Worm (Caenorhabditis elegans) whole organism, L4 larva: ENCODE measurements around the gene C28D4.5.

ENCODE experiments used
- F10B5.3 ChIP-seq: sonication (generic microtip); optimal IDR thresholded peaks from 2 replicates; lab custom pipeline; 2016; ENCODE audit warnings: mild to moderate bottlenecking, missing genetic modification characterization, missing compliant biosample characterization
- F44E2.7 ChIP-seq: fragments of 200-800 bp; sonication (Bioruptor generic); IDR thresholded peaks from 2 replicates; pipeline ENCODE4 v2.1.2; 2022; ENCODE audit warnings: missing genetic modification characterization, missing compliant biosample characterization
- F49E8.2 ChIP-seq: sonication (generic microtip); optimal IDR thresholded peaks from 2 replicates; lab custom pipeline; 2016; ENCODE audit warnings: missing compliant biosample characterization, mild to moderate bottlenecking, missing genetic modification characterization, borderline replicate concordance
- T20F7.1 ChIP-seq: fragments of 200-800 bp; sonication (Bioruptor generic); optimal IDR thresholded peaks from 2 replicates; lab custom pipeline; 2018; ENCODE audit warnings: mild to moderate bottlenecking, missing genetic modification characterization, missing compliant biosample characterization
- Y105C5A.15 ChIP-seq: fragments of 200-800 bp; sonication (Bioruptor generic); IDR thresholded peaks from 2 replicates; pipeline ENCODE4 v1.3.6; 2022; ENCODE audit warnings: missing genetic modification characterization, missing compliant biosample characterization
- Y48G9A.11 ChIP-seq: fragments of 200-800 bp; sonication (Bioruptor generic); IDR thresholded peaks from 2 replicates; pipeline ENCODE4 v1.3.6; 2022; ENCODE audit warnings: missing genetic modification reagents, missing genetic modification characterization, missing compliant biosample characterization
- ZK337.2 ChIP-seq: fragments of 200-800 bp; sonication (Bioruptor generic); IDR thresholded peaks from 2 replicates; pipeline ENCODE4 v1.3.6; 2022; ENCODE audit warnings: missing genetic modification reagents, missing genetic modification characterization, missing compliant biosample characterization
- aha-1 ChIP-seq: fragments of 150-350 bp; peaks from one replicate; lab custom pipeline; 2014; ENCODE audit warnings: missing biosample characterization, missing genetic modification characterization
- aly-2 ChIP-seq: sonication (generic microtip); optimal IDR thresholded peaks from 2 replicates; lab custom pipeline; 2018; ENCODE audit warnings: missing biosample characterization, missing genetic modification characterization
- ceh-20 ChIP-seq: fragments of 200-800 bp; sonication (Bioruptor generic); IDR thresholded peaks from 2 replicates; pipeline ENCODE4 v1.3.6; 2022; ENCODE audit warnings: missing genetic modification reagents, missing genetic modification characterization, missing compliant biosample characterization
- ceh-28 ChIP-seq: fragments of 150-350 bp; optimal IDR thresholded peaks from 2 replicates; lab custom pipeline; 2014; ENCODE audit warnings: missing biosample characterization, missing genetic modification reagents, missing genetic modification characterization
- ceh-44 ChIP-seq: fragments of 200-800 bp; sonication (Bioruptor generic); IDR thresholded peaks from 2 replicates; pipeline ENCODE4 v1.3.6; 2022; ENCODE audit warnings: missing genetic modification reagents, missing genetic modification characterization, missing compliant biosample characterization
- ceh-62 ChIP-seq: sonication (generic microtip); optimal IDR thresholded peaks from 2 replicates; lab custom pipeline; 2017; ENCODE audit warnings: missing biosample characterization, missing genetic modification characterization
- dpl-1 ChIP-seq: fragments of 150-350 bp; optimal IDR thresholded peaks from 2 replicates; lab custom pipeline; 2014; ENCODE audit warnings: missing biosample characterization, missing genetic modification reagents, missing genetic modification characterization
- dve-1 ChIP-seq: sonication (generic microtip); optimal IDR thresholded peaks from 2 replicates; lab custom pipeline; 2017; ENCODE audit warnings: antibody characterized with exemption, mild to moderate bottlenecking, missing genetic modification characterization, missing compliant biosample characterization; ENCODE audit not compliant: insufficient read depth
- egl-27 ChIP-seq: sonication (generic microtip); optimal IDR thresholded peaks from 3 replicates; lab custom pipeline; 2017; ENCODE audit warnings: missing biosample characterization, missing genetic modification reagents, missing genetic modification characterization
- hlh-30 ChIP-seq: sonication (generic microtip); optimal IDR thresholded peaks from 2 replicates; lab custom pipeline; 2017; ENCODE audit warnings: antibody characterized with exemption, mild to moderate bottlenecking, missing genetic modification characterization, missing compliant biosample characterization; ENCODE audit not compliant: insufficient read depth
- hmg-1.1 ChIP-seq: fragments of 200-800 bp; sonication (Bioruptor generic); IDR thresholded peaks from 2 replicates; pipeline ENCODE4 v1.3.6; 2022; ENCODE audit warnings: missing genetic modification reagents, missing genetic modification characterization, missing compliant biosample characterization
- lim-7 ChIP-seq: fragments of 200-800 bp; sonication (Bioruptor generic); IDR thresholded peaks from 2 replicates; pipeline ENCODE4 v1.3.6; 2022; ENCODE audit warnings: missing genetic modification characterization, missing compliant biosample characterization
- lin-1 ChIP-seq: fragments of 200-800 bp; sonication (Bioruptor generic); IDR thresholded peaks from 2 replicates; pipeline ENCODE4 v1.3.6; 2022; ENCODE audit warnings: missing genetic modification reagents, missing genetic modification characterization, missing compliant biosample characterization
- lin-29 ChIP-seq: fragments of 200-800 bp; sonication (Bioruptor generic); IDR thresholded peaks from 2 replicates; pipeline ENCODE4 v1.3.6; 2022; ENCODE audit warnings: missing genetic modification reagents, missing genetic modification characterization, missing compliant biosample characterization
- lin-38 ChIP-seq: fragments of 200-800 bp; sonication (Bioruptor generic); IDR thresholded peaks from 2 replicates; pipeline ENCODE4 v1.3.6; 2022; ENCODE audit warnings: missing genetic modification reagents, missing genetic modification characterization, missing compliant biosample characterization
- lin-39 ChIP-seq: fragments of 150-350 bp; optimal IDR thresholded peaks from 2 replicates; lab custom pipeline; 2014; ENCODE audit warnings: missing biosample characterization, missing genetic modification reagents, missing genetic modification characterization
- madf-5 ChIP-seq, 2 experiments: fragments of 200-800 bp; sonication (Bioruptor generic); IDR thresholded peaks; 2 replicates each; pipeline ENCODE4 v1.3.6; 2022; ENCODE audit warnings: missing compliant biosample characterization in 2 of 2, missing genetic modification characterization in 2 of 2
- nhr-11 ChIP-seq: fragments of 150-350 bp; optimal IDR thresholded peaks from 2 replicates; lab custom pipeline; 2014; ENCODE audit warnings: missing biosample characterization, missing genetic modification characterization
- nhr-28 ChIP-seq: fragments of 150-350 bp; optimal IDR thresholded peaks from 2 replicates; lab custom pipeline; 2014; ENCODE audit warnings: missing biosample characterization, missing genetic modification characterization
- nhr-41 ChIP-seq: fragments of 200-800 bp; sonication (Bioruptor generic); IDR thresholded peaks from 2 replicates; pipeline ENCODE4 v1.3.6; 2022; ENCODE audit warnings: missing genetic modification reagents, missing genetic modification characterization, missing compliant biosample characterization
- nhr-76 ChIP-seq: fragments of 150-350 bp; optimal IDR thresholded peaks from 2 replicates; lab custom pipeline; 2014; ENCODE audit warnings: missing biosample characterization, missing genetic modification characterization
- pha-4 ChIP-seq, 2 experiments: fragments of 150-350 bp in 1 of 2; fragments of 200-800 bp in 1 of 2; sonication (Bioruptor generic) in 1 of 2; IDR thresholded peaks in 1 of 2; optimal IDR thresholded peaks in 1 of 2; 2 replicates each; pipeline versions ENCODE4 v1.3.6 to Lab custom; 2014 to 2022; ENCODE audit warnings: missing genetic modification characterization in 2 of 2, missing genetic modification reagents in 2 of 2, missing biosample characterization in 1 of 2, missing compliant biosample characterization in 1 of 2
- php-3 ChIP-seq: fragments of 200-800 bp; sonication (Bioruptor generic); IDR thresholded peaks from 2 replicates; pipeline ENCODE4 v1.3.6; 2022; ENCODE audit warnings: missing genetic modification reagents, missing genetic modification characterization, missing compliant biosample characterization
- skn-1 ChIP-seq: fragments of 150-350 bp; optimal IDR thresholded peaks from 2 replicates; lab custom pipeline; 2014; ENCODE audit warnings: missing biosample characterization, missing genetic modification characterization
- snpc-4 ChIP-seq: fragments of 150-350 bp; optimal IDR thresholded peaks from 2 replicates; lab custom pipeline; 2014; ENCODE audit warnings: missing biosample characterization, missing genetic modification characterization
- spr-1 ChIP-seq: sonication (generic microtip); optimal IDR thresholded peaks from 2 replicates; lab custom pipeline; 2016; ENCODE audit warnings: mild to moderate bottlenecking, missing genetic modification characterization, missing compliant biosample characterization
- unc-39 ChIP-seq: sonication (generic microtip); optimal IDR thresholded peaks from 2 replicates; lab custom pipeline; 2017; ENCODE audit warnings: missing biosample characterization, missing genetic modification characterization
- unc-62 ChIP-seq, 3 experiments: fragments of 150-350 bp in 1 of 3; sonication (generic microtip); optimal IDR thresholded peaks in 2 of 3; peaks in 1 of 3; 1 replicate in 1 of 3; 2 replicates in 2 of 3; lab custom pipeline; 2014 to 2017; ENCODE audit warnings: missing biosample characterization in 3 of 3, missing genetic modification characterization in 3 of 3, missing genetic modification reagents in 3 of 3, missing genotype in 1 of 3
- zfp-2 ChIP-seq: sonication (generic microtip); optimal IDR thresholded peaks from 2 replicates; lab custom pipeline; 2016; ENCODE audit warnings: mild to moderate bottlenecking, missing genetic modification characterization, missing compliant biosample characterization
- zip-11 ChIP-seq: fragments of 200-800 bp; sonication (Bioruptor generic); IDR thresholded peaks from 2 replicates; pipeline ENCODE4 v1.3.6; 2022; ENCODE audit warnings: missing genetic modification characterization, missing compliant biosample characterization
- ztf-7 ChIP-seq: fragments of 150-350 bp; optimal IDR thresholded peaks from 2 replicates; lab custom pipeline; 2014; ENCODE audit warnings: missing biosample characterization, missing genetic modification characterization

C28D4.5 gene

ce11 chrIV:9733904-9734303, 12.8 kb downstream of the C28D4.5 start:
- peak; percentile 59 for TF ChIP-seq lin-38 (GFP tag; lab: Robert Waterston, UW)
- TF ChIP-seq egl-27, result no peak

DNA sequence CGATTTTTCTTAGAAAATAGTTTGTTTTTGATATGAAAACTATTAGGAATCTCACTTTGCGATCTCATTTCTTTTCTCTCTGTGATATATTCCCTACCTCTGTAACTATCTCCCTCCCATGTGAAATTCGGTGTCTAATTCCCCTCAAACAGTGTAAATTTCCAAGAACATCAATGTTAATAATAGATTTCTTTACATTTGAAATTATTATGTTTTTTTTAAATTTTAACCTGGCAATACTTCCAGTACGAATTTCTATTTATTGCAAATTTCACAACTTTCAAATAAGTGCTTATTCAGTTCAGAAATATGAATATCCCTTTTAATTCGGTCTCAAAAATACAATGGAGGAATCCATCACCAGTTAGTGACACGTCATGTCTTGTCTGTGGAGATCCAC, 18.3 kb downstream of the C28D4.5 start, which contains the start of gene nhr-100:
Gene nhr-100 (plus strand): TSS at position 301 of the 400 bp plus-strand sequence.
- no peak for TF ChIP-seq lin-1 (GFP tag; lab: Robert Waterston, UW)
- no peak for TF ChIP-seq spr-1 (tag; lab: Kevin White, UChicago)
- no peak for TF ChIP-seq snpc-4 (tag; lab: Kevin White, UChicago)
- no peak for TF ChIP-seq hlh-30 (tag; lab: Kevin White, UChicago)
- TF ChIP-seq nhr-28 (tag; lab: Kevin White, UChicago), result no peak
- TF ChIP-seq zip-11, result no peak
- no peak for TF ChIP-seq unc-39 (tag; lab: Kevin White, UChicago)
- TF ChIP-seq nhr-41 (GFP tag; lab: Robert Waterston, UW), result no peak
- no peak for TF ChIP-seq ZK337.2 (GFP tag; lab: Robert Waterston, UW)
- no peak for TF ChIP-seq lim-7 (GFP tag; lab: Robert Waterston, UW)
- no peak for TF ChIP-seq dve-1 (tag; lab: Kevin White, UChicago)
- no peak for TF ChIP-seq aly-2 (tag; lab: Kevin White, UChicago)
- TF ChIP-seq ceh-62 (tag; lab: Kevin White, UChicago), result no peak

DNA sequence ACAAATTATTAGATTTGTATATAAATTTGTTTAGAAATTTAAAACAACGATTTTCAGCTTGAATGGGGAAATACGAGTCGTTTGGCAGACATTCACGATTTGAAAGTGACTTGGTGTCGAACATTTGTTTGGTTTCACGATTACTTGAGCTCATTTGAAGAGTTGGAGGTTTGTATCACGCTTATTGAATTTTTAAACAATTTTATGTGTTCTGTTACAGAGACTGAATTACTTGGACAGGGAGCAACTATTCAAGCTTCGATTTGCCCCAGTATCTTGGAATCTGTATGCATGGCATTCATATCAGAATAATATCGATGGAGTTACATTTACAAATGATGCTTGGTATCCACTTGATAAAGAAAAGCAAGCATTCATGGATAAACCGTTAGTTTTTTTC, 19.4 kb downstream of the C28D4.5 start:
- TF ChIP-seq unc-62 (GFP tag; optimal IDR thresholded peaks at IDR 0.05 in 1 of 2; lab: Kevin White, UChicago), result peak in 1 of 2 experiments; percentile 91
- TF ChIP-seq unc-62 (tag; optimal IDR thresholded peaks at IDR 0.05; lab: Kevin White, UChicago), result no peak
- TF ChIP-seq Y48G9A.11 (GFP tag; lab: Robert Waterston, UW), result no peak
- no peak for TF ChIP-seq skn-1 (tag; lab: Kevin White, UChicago)
- no peak for TF ChIP-seq hmg-1.1 (GFP tag; lab: Robert Waterston, UW)
- TF ChIP-seq, all 104 proteins: peak for 1

DNA sequence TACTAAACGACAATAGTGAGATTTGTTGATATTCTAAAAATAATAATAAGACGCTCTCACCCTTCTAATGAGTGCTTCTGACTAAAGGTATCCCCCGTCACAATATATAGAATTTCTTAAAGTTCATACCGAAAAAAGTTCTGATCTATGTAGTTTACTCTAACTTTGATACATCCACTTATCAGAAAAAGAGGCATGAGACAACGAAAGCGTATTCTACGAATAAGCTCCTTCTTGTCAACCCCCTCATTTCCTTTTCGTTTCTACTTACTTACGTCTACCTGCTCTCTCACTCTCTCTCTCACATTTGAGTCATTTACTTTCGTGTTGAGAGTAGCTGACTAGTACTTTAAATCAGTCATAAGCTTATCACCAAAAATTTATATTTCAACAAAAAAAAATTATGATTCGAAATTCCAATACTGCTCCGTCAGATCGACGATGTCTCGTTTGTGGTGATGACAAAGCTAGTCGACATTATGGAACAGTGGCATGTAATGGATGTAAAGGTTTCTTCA, 21.1 kb downstream of the C28D4.5 start:
- TF ChIP-seq ceh-20 (GFP tag; lab: Robert Waterston, UW) (no peak), T20F7.1 (GFP tag; lab: Kevin White, UChicago) (no peak), spr-1 (tag; lab: Kevin White, UChicago) (no peak), F44E2.7 (GFP tag; lab: Robert Waterston, UW) (no peak), dpl-1 (GFP tag; lab: Kevin White, UChicago) (no peak), Y105C5A.15 (GFP tag; lab: Robert Waterston, UW) (no peak), ceh-28 (tag; lab: Kevin White, UChicago) (no peak), php-3 (no peak), lin-29 (GFP tag; lab: Robert Waterston, UW) (no peak), F10B5.3 (tag; lab: Kevin White, UChicago) (no peak), zfp-2 (tag; lab: Kevin White, UChicago) (no peak), pha-4 (GFP tag; IDR thresholded peaks at IDR 0.05; lab: Robert Waterston, UW) (no peak), pha-4 (tag; optimal IDR thresholded peaks at IDR 0.05; lab: Kevin White, UChicago) (no peak), aha-1 (tag; lab: Kevin White, UChicago) (peak; percentile 80), nhr-76 (tag; lab: Kevin White, UChicago) (no peak), unc-62 (GFP tag; optimal IDR thresholded peaks at IDR 0.05 in 1 of 2; lab: Kevin White, UChicago) (peak in 1 of 2 experiments; percentile 63), unc-62 (tag; optimal IDR thresholded peaks at IDR 0.05; lab: Kevin White, UChicago) (no peak), nhr-11 (tag; lab: Kevin White, UChicago) (peak; percentile 38), F49E8.2 (tag; lab: Kevin White, UChicago) (no peak), ceh-44 (GFP tag; lab: Robert Waterston, UW) (no peak), lin-39 (tag; lab: Kevin White, UChicago) (no peak), ztf-7 (no peak), madf-5 (GFP tag; IDR thresholded peaks at IDR 0.05; lab: Robert Waterston, UW) (no peak)
